Fruit fly (Drosophila melanogaster) whole organism, embryonic: Measurements from ENCODE around the gene kra.

ENCODE experiments used
- Asciz ChIP-seq: fragments of 200-800 bp; sonication (Bioruptor generic); optimal IDR thresholded peaks from 2 replicates; lab custom pipeline; 2017; ENCODE audit warnings: missing biosample characterization, mild to moderate bottlenecking, missing genetic modification characterization, missing genetic modification reagents
- Atf3 ChIP-seq: fragments of 200-800 bp; sonication (Bioruptor generic); optimal IDR thresholded peaks from 3 replicates; lab custom pipeline; 2016; ENCODE audit warnings: missing biosample characterization, missing genetic modification characterization
- B-H2 ChIP-seq: fragments of 200-800 bp; sonication (Bioruptor generic); optimal IDR thresholded peaks from 2 replicates; lab custom pipeline; 2018; ENCODE audit warnings: missing biosample characterization, mild to moderate bottlenecking, missing genetic modification characterization
- Bteb2 ChIP-seq: fragments of 200-800 bp; sonication (Bioruptor generic); optimal IDR thresholded peaks from 2 replicates; lab custom pipeline; 2016; ENCODE audit warnings: missing biosample characterization, missing genetic modification characterization
- CG10321 ChIP-seq: fragments of 200-800 bp; sonication (Bioruptor generic); IDR thresholded peaks from 2 replicates; pipeline ENCODE4 v1.3.6; 2022; ENCODE audit warnings: missing biosample characterization, missing genetic modification characterization
- CG10431 ChIP-seq: fragments of 200-800 bp; sonication (Bioruptor generic); optimal IDR thresholded peaks from 3 replicates; lab custom pipeline; 2018; ENCODE audit warnings: missing biosample characterization, mild to moderate bottlenecking, missing genetic modification characterization
- CG10979 ChIP-seq: fragments of 200-800 bp; sonication (Bioruptor generic); optimal IDR thresholded peaks from 2 replicates; lab custom pipeline; 2018; ENCODE audit warnings: missing biosample characterization, mild to moderate bottlenecking, missing genetic modification characterization, moderate library complexity
- CG11723 ChIP-seq: fragments of 200-800 bp; sonication (Bioruptor generic); optimal IDR thresholded peaks from 2 replicates; lab custom pipeline; 2017; ENCODE audit warnings: missing biosample characterization, mild to moderate bottlenecking, missing genetic modification characterization
- CG13296 ChIP-seq: fragments of 200-800 bp; sonication (Bioruptor generic); optimal IDR thresholded peaks from 3 replicates; lab custom pipeline; 2018; ENCODE audit warnings: missing biosample characterization, mild to moderate bottlenecking, missing genetic modification characterization
- CG15269 ChIP-seq: fragments of 200-800 bp; sonication (Bioruptor generic); optimal IDR thresholded peaks from 2 replicates; lab custom pipeline; 2018; ENCODE audit warnings: missing biosample characterization, mild to moderate bottlenecking, missing genetic modification characterization, moderate library complexity
- CG17328 ChIP-seq: fragments of 200-800 bp; sonication (Bioruptor generic); IDR thresholded peaks from 2 replicates; pipeline ENCODE4 v1.3.6; 2022; ENCODE audit warnings: missing biosample characterization, missing genetic modification characterization
- CG17361 ChIP-seq: fragments of 200-800 bp; sonication (Bioruptor generic); IDR thresholded peaks from 3 replicates; pipeline ENCODE4 v1.3.6; 2022; ENCODE audit warnings: missing biosample characterization, missing genetic modification characterization
- CG18262 ChIP-seq: fragments of 200-800 bp; optimal IDR thresholded peaks from 3 replicates; lab custom pipeline; 2019; ENCODE audit warnings: missing biosample characterization, mild to moderate bottlenecking, missing genetic modification characterization, moderate library complexity
- CG18599 ChIP-seq: fragments of 200-800 bp; sonication (Bioruptor generic); optimal IDR thresholded peaks from 3 replicates; lab custom pipeline; 2017; ENCODE audit warnings: missing biosample characterization, missing genetic modification characterization, mild to moderate bottlenecking, moderate library complexity, missing genetic modification reagents
- CG2712 ChIP-seq: fragments of 200-800 bp; optimal IDR thresholded peaks from 3 replicates; lab custom pipeline; 2019; ENCODE audit warnings: missing biosample characterization, mild to moderate bottlenecking, missing genetic modification characterization, moderate library complexity
- CG32767 ChIP-seq: fragments of 200-800 bp; sonication (Bioruptor generic); IDR thresholded peaks from 2 replicates; pipeline ENCODE4 v1.3.6; 2022; ENCODE audit warnings: missing biosample characterization, missing genetic modification characterization
- CG43689 ChIP-seq: fragments of 200-800 bp; sonication (Bioruptor generic); IDR thresholded peaks from 2 replicates; pipeline ENCODE4 v1.3.6; 2022; ENCODE audit warnings: missing biosample characterization, missing genetic modification characterization
- CG4707 ChIP-seq: fragments of 200-800 bp; sonication (Bioruptor generic); optimal IDR thresholded peaks from 2 replicates; lab custom pipeline; 2018; ENCODE audit warnings: missing biosample characterization, mild to moderate bottlenecking, missing genetic modification characterization, moderate library complexity
- CG4730 ChIP-seq: fragments of 200-800 bp; sonication (Bioruptor generic); IDR thresholded peaks from 2 replicates; pipeline ENCODE4 v1.3.6; 2022; ENCODE audit warnings: missing biosample characterization, missing genetic modification characterization
- CG6765 ChIP-seq: fragments of 200-800 bp; sonication (Bioruptor generic); optimal IDR thresholded peaks from 3 replicates; lab custom pipeline; 2017; ENCODE audit warnings: missing biosample characterization, mild to moderate bottlenecking, missing genetic modification characterization
- CG6791 ChIP-seq: fragments of 200-800 bp; sonication (Bioruptor generic); IDR thresholded peaks from 3 replicates; pipeline ENCODE4 v1.3.6; 2022; ENCODE audit warnings: missing biosample characterization, missing genetic modification characterization; ENCODE audit not compliant: partially characterized antibody
- CG8281 ChIP-seq: fragments of 200-800 bp; sonication (Bioruptor generic); optimal IDR thresholded peaks from 2 replicates; lab custom pipeline; 2018; ENCODE audit warnings: missing biosample characterization, mild to moderate bottlenecking, missing genetic modification characterization, moderate library complexity
- CG8388 ChIP-seq: fragments of 200-800 bp; sonication (Bioruptor generic); optimal IDR thresholded peaks from 2 replicates; lab custom pipeline; 2019; ENCODE audit warnings: missing biosample characterization, mild to moderate bottlenecking, missing genetic modification characterization, moderate library complexity
- CG8478 ChIP-seq: fragments of >200 bp; optimal IDR thresholded peaks from 2 replicates; lab custom pipeline; 2018
- CG8765 ChIP-seq: fragments of 200-800 bp; sonication (Bioruptor generic); IDR thresholded peaks from 2 replicates; pipeline ENCODE4 v1.3.6; 2022; ENCODE audit warnings: missing biosample characterization, missing genetic modification characterization
- CkIIα-i1 ChIP-seq: fragments of 200-800 bp; sonication (Bioruptor generic); IDR thresholded peaks from 2 replicates; pipeline ENCODE4 v1.3.6; 2022; ENCODE audit warnings: missing biosample characterization, missing genetic modification characterization
- D19A ChIP-seq: fragments of 200-800 bp; optimal IDR thresholded peaks from 3 replicates; lab custom pipeline; 2019; ENCODE audit warnings: missing biosample characterization, mild to moderate bottlenecking, missing genetic modification characterization, moderate library complexity
- Deaf1 ChIP-seq: fragments of 200-800 bp; optimal IDR thresholded peaks from 3 replicates; lab custom pipeline; 2019; ENCODE audit warnings: missing biosample characterization, mild to moderate bottlenecking, missing genetic modification characterization, moderate library complexity
- Dll ChIP-seq: fragments of 200-800 bp; sonication (Bioruptor generic); IDR thresholded peaks from 4 replicates; pipeline ENCODE4 v1.3.6; 2022; ENCODE audit warnings: missing biosample characterization, missing genetic modification characterization; ENCODE audit not compliant: partially characterized antibody
- Hsf ChIP-seq: fragments of 200-800 bp; sonication (Bioruptor generic); optimal IDR thresholded peaks from 3 replicates; lab custom pipeline; 2016; ENCODE audit warnings: missing biosample characterization, missing genetic modification characterization
- Jarid2 ChIP-seq: fragments of 200-800 bp; sonication (Bioruptor generic); optimal IDR thresholded peaks from 3 replicates; lab custom pipeline; 2017; ENCODE audit warnings: mild to moderate bottlenecking, missing biosample characterization, missing genetic modification reagents, missing genetic modification characterization
- Nf-YA ChIP-seq: fragments of 200-800 bp; sonication (Bioruptor generic); IDR thresholded peaks from 2 replicates; pipeline ENCODE4 v1.3.6; 2022; ENCODE audit warnings: missing biosample characterization, missing genetic modification characterization
- NfI ChIP-seq: fragments of 200-800 bp; sonication (Bioruptor generic); optimal IDR thresholded peaks from 3 replicates; lab custom pipeline; 2018; ENCODE audit warnings: missing biosample characterization, mild to moderate bottlenecking, missing genetic modification characterization, moderate library complexity
- Stat92E ChIP-seq, 3 experiments: fragments of >200 bp in 2 of 3; fragments of 200-800 bp in 1 of 3; sonication (Bioruptor generic) in 1 of 3; optimal IDR thresholded peaks; 2 replicates each; lab custom pipeline; 2017 to 2019; ENCODE audit warnings: missing biosample characterization in 3 of 3, missing genetic modification characterization in 3 of 3, mild to moderate bottlenecking in 1 of 3, moderate library complexity in 1 of 3
- Xbp1 ChIP-seq: fragments of 200-800 bp; sonication (Bioruptor generic); optimal IDR thresholded peaks from 3 replicates; lab custom pipeline; 2016; ENCODE audit warnings: missing biosample characterization, mild to moderate bottlenecking, missing genetic modification characterization
- ac ChIP-seq: fragments of 200-800 bp; sonication (Bioruptor generic); optimal IDR thresholded peaks from 3 replicates; lab custom pipeline; 2017; ENCODE audit warnings: missing biosample characterization, mild to moderate bottlenecking, missing genetic modification characterization
- chinmo ChIP-seq: fragments of 200-800 bp; sonication (Bioruptor generic); IDR thresholded peaks from 4 replicates; pipeline ENCODE4 v1.3.6; 2022; ENCODE audit warnings: missing biosample characterization, missing genetic modification characterization; ENCODE audit not compliant: partially characterized antibody
- dm ChIP-seq: fragments of 200-800 bp; sonication (Bioruptor generic); optimal IDR thresholded peaks from 3 replicates; lab custom pipeline; 2016; ENCODE audit warnings: missing biosample characterization, missing genetic modification characterization
- en ChIP-seq: fragments of 200-800 bp; sonication (Bioruptor generic); optimal IDR thresholded peaks from 2 replicates; lab custom pipeline; 2016; ENCODE audit warnings: missing biosample characterization, missing genetic modification characterization
- fd64A ChIP-seq: fragments of 200-800 bp; sonication (Bioruptor generic); optimal IDR thresholded peaks from 3 replicates; lab custom pipeline; 2018; ENCODE audit warnings: missing biosample characterization, mild to moderate bottlenecking, missing genetic modification characterization
- gce ChIP-seq: fragments of 200-800 bp; sonication (Bioruptor generic); IDR thresholded peaks from 3 replicates; pipeline ENCODE4 v1.3.6; 2022; ENCODE audit warnings: missing biosample characterization, missing genetic modification characterization
- knrl ChIP-seq: fragments of 200-800 bp; sonication (Bioruptor generic); IDR thresholded peaks from 3 replicates; pipeline ENCODE4 v1.3.6; 2022; ENCODE audit warnings: missing biosample characterization, missing genetic modification characterization; ENCODE audit not compliant: partially characterized antibody
- nerfin-2 ChIP-seq: fragments of 200-800 bp; sonication (Bioruptor generic); IDR thresholded peaks from 2 replicates; pipeline ENCODE4 v1.3.6; 2022; ENCODE audit warnings: missing biosample characterization, missing genetic modification characterization; ENCODE audit not compliant: partially characterized antibody
- onecut ChIP-seq: fragments of 200-800 bp; sonication (Bioruptor generic); IDR thresholded peaks from 2 replicates; pipeline ENCODE4 v1.3.6; 2022; ENCODE audit warnings: missing biosample characterization, missing genetic modification characterization
- pb ChIP-seq: fragments of 200-800 bp; sonication (Bioruptor generic); optimal IDR thresholded peaks from 3 replicates; lab custom pipeline; 2016; ENCODE audit warnings: missing biosample characterization, missing genetic modification characterization
- pnt ChIP-seq: fragments of 200-800 bp; sonication (Bioruptor generic); optimal IDR thresholded peaks from 3 replicates; lab custom pipeline; 2016; ENCODE audit warnings: missing biosample characterization, missing genetic modification characterization
- psq ChIP-seq: fragments of 200-800 bp; sonication (Bioruptor generic); optimal IDR thresholded peaks from 2 replicates; lab custom pipeline; 2017; ENCODE audit warnings: missing biosample characterization, missing genetic modification characterization
- rib ChIP-seq: fragments of 200-800 bp; sonication (Bioruptor generic); IDR thresholded peaks from 2 replicates; pipeline ENCODE4 v1.3.6; 2022; ENCODE audit warnings: missing biosample characterization, missing genetic modification characterization
- sens-2 ChIP-seq: fragments of 200-800 bp; sonication (Bioruptor generic); IDR thresholded peaks from 2 replicates; pipeline ENCODE4 v1.3.6; 2022; ENCODE audit warnings: missing biosample characterization, missing genetic modification characterization
- z ChIP-seq: fragments of 200-800 bp; sonication (Bioruptor generic); IDR thresholded peaks from 3 replicates; pipeline ENCODE4 v1.3.6; 2022; ENCODE audit warnings: missing biosample characterization, missing genetic modification characterization

Gene kra

DNA sequence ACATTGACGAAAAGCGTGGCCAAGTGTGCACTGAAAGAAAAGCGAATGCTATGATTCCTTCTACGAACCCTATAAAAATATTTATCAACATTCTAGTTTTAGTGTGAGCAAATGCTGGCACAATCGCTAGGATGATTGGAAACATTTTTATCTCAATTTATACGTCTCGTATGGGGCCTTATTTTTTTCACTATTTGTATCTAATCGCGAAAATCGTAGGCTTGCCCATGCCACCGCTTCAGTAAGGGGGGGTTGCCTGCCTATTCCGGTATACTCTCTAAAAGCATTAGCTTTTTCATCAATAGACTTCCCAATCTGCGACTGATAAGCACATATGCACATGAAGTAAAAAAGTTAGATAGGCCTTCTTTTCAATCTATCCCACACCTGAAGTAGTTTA is 35.3 kb downstream of the kra start (continued):
- peak; percentile 62 for TF ChIP-seq CG8281 (tag; lab: Kevin White, UChicago)
- TF ChIP-seq gce = peak; percentile 74
- no peak for TF ChIP-seq Stat92E (GFP tag; optimal IDR thresholded peaks at IDR 0.05; lab: Kevin White, UChicago)
- TF ChIP-seq CG4730 (GFP tag; lab: Robert Waterston, UW) = peak; percentile 80
- TF ChIP-seq fd64A (GFP tag; lab: Kevin White, UChicago) = peak; percentile 51
- TF ChIP-seq CG15269 (tag; lab: Kevin White, UChicago) = peak; percentile 86
- peak; percentile 31 for TF ChIP-seq Bteb2 (GFP tag; lab: Kevin White, UChicago)
- no peak for TF ChIP-seq ac (GFP tag; lab: Kevin White, UChicago)
- 0 out of 2 replicates have a peak, but pooled peaks have one; percentile 29 for TF ChIP-seq CG8765 (GFP tag; lab: Robert Waterston, UW)
- peak; percentile 45 for TF ChIP-seq B-H2 (GFP tag; lab: Kevin White, UChicago)
- TF ChIP-seq Jarid2 (GFP tag; lab: Kevin White, UChicago) = no peak
- TF ChIP-seq CG10321 (GFP tag; lab: Robert Waterston, UW) = peak; percentile 41; the same call in 1 of the 2 replicates
- TF ChIP-seq en (GFP tag; lab: Kevin White, UChicago) = peak; percentile 60
- no peak for TF ChIP-seq CG10431 (GFP tag; lab: Kevin White, UChicago)
- peak; percentile 76 for TF ChIP-seq Hsf (GFP tag; lab: Kevin White, UChicago)
- peak; percentile 78 for TF ChIP-seq Nf-YA (GFP tag; lab: Robert Waterston, UW)
- peak; percentile 53; the same call in 1 of the 2 replicates for TF ChIP-seq CG43689
- no peak for TF ChIP-seq Dll (GFP tag; lab: Robert Waterston, UW)
- peak; percentile 41 for TF ChIP-seq pb
- TF ChIP-seq CG32767 (GFP tag; lab: Robert Waterston, UW) = peak; percentile 67; the same call in 1 of the 2 replicates
- TF ChIP-seq z (GFP tag; lab: Robert Waterston, UW) = no peak; the same call in 2 of the 3 replicates
- TF ChIP-seq CG8388 (GFP tag; lab: Kevin White, UChicago) = peak; percentile 75
- TF ChIP-seq Deaf1 (tag; lab: Kevin White, UChicago) = peak; percentile 25
- TF ChIP-seq knrl (GFP tag; lab: Robert Waterston, UW) = no peak
- peak; percentile 79 for TF ChIP-seq CG17361 (GFP tag; lab: Robert Waterston, UW)
- peak; percentile 67 for TF ChIP-seq CG10979 (tag; lab: Kevin White, UChicago)
- no peak for TF ChIP-seq CkIIα-i1 (GFP tag; lab: Robert Waterston, UW)
- no peak for TF ChIP-seq psq
- TF ChIP-seq CG18262 (tag; lab: Kevin White, UChicago) = peak; percentile 72
- no peak for TF ChIP-seq CG8478 (lab: Kevin White, UChicago)
- TF ChIP-seq CG17328 = peak; percentile 80
- peak; percentile 60 for TF ChIP-seq D19A
- TF ChIP-seq CG6765 = peak; percentile 58
- peak; percentile 19 for TF ChIP-seq CG4707 (GFP tag; lab: Kevin White, UChicago)
- peak; percentile 81 for TF ChIP-seq NfI (GFP tag; lab: Kevin White, UChicago)
- TF ChIP-seq CG6791 = no peak
- no peak for TF ChIP-seq nerfin-2 (GFP tag; lab: Robert Waterston, UW)
- TF ChIP-seq CG2712 (tag; lab: Kevin White, UChicago) = peak; percentile 77
- peak; percentile 39 for TF ChIP-seq dm (GFP tag; lab: Kevin White, UChicago)
- TF ChIP-seq Xbp1 (GFP tag; lab: Kevin White, UChicago) = peak; percentile 76
- peak; percentile 81 for TF ChIP-seq CG13296
- peak; percentile 79 for TF ChIP-seq rib (GFP tag; lab: Robert Waterston, UW)
- peak; percentile 73 for TF ChIP-seq pnt (GFP tag; lab: Kevin White, UChicago)
- TF ChIP-seq Asciz (GFP tag; lab: Kevin White, UChicago) = peak; percentile 78
- TF ChIP-seq CG18599 = peak; percentile 91
- peak; percentile 70 for TF ChIP-seq Atf3 (GFP tag; lab: Kevin White, UChicago)
- TF ChIP-seq chinmo (GFP tag; lab: Robert Waterston, UW) = peak; percentile 50; the same call in 1 of the 4 replicates
- TF ChIP-seq CG11723 = peak; percentile 62
- TF ChIP-seq sens-2 (GFP tag; lab: Robert Waterston, UW) = peak; percentile 77
- peak; percentile 54 for TF ChIP-seq onecut
